Fruit fly (Drosophila melanogaster): ENCODE results near the gene Psf1.

Gene Psf1

DNA sequence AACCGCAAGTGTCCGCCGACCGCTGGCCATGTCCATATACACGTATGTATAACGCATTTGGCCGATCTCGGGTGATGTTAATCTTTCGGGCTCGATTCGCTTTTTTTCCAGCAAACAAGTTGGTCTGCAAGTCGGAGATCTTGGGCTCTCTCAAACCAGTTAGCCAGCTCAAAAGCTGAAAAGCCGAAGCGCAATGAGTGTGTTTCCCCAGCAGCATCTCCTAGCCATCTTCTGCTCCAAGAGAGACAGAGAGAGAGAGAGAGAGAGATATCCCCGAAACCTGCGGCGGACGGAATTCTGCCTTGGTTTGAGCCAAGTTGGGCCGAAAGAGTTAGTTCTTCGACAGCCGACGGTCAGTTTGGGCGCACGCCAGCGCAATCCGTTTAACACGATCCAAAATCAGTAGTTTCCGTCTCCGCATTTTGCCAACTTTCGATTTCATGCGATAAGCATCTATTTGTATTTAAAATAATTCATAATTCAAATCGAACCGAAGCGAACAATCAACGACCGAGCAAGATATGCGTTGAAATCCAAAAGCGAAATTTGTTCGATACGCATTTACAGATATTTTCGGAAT, 18.0 kb upstream of the Psf1 start (continued):
- no peak for TF ChIP-seq unpg (GFP tag; optimal IDR thresholded peaks at IDR 0.05)
- peak; percentile 85; the same call in 3 of the 4 replicates for TF ChIP-seq chinmo (GFP tag; IDR thresholded peaks at IDR 0.05; ENCODE audit: partially characterized antibody)
- no peak for TF ChIP-seq CG1832 (GFP tag; optimal IDR thresholded peaks at IDR 0.05)
- no peak for TF ChIP-seq repo (GFP tag; optimal IDR thresholded peaks at IDR 0.05)
- no peak for TF ChIP-seq chn (GFP tag; optimal IDR thresholded peaks at IDR 0.05)
- peak; percentile 52 for TF ChIP-seq Jarid2 (GFP tag; optimal IDR thresholded peaks at IDR 0.05)
- no peak for TF ChIP-seq CG12104 (GFP tag; optimal IDR thresholded peaks at IDR 0.05)
- no peak for TF ChIP-seq CG17568 (GFP tag; optimal IDR thresholded peaks at IDR 0.05)
- no peak for TF ChIP-seq pzg (GFP tag; optimal IDR thresholded peaks at IDR 0.05)
- TF ChIP-seq dan (GFP tag; IDR thresholded peaks at IDR 0.05): no peak
- no peak for TF ChIP-seq MTF-1 (GFP tag; optimal IDR thresholded peaks at IDR 0.05; ENCODE audit: borderline replicate concordance)
- peak; percentile 10; the same call in 1 of the 2 replicates for TF ChIP-seq ara (GFP tag; IDR thresholded peaks at IDR 0.05)
- no peak for TF ChIP-seq da (GFP tag; optimal IDR thresholded peaks at IDR 0.05)
- no peak for TF ChIP-seq fu2 (GFP tag; optimal IDR thresholded peaks at IDR 0.05)
- TF ChIP-seq MBD-R2 (GFP tag; IDR thresholded peaks at IDR 0.05): no peak
- TF ChIP-seq CG12769 (tag; optimal IDR thresholded peaks at IDR 0.05): peak; percentile 65
- no peak for TF ChIP-seq Hmx (GFP tag; optimal IDR thresholded peaks at IDR 0.05)
- peak; percentile 31 for TF ChIP-seq CG13894 (tag; optimal IDR thresholded peaks at IDR 0.05)
- no peak for TF ChIP-seq salm (tag; optimal IDR thresholded peaks at IDR 0.05)
- TF ChIP-seq Abd-B (GFP tag; optimal IDR thresholded peaks at IDR 0.05): no peak
- peak; percentile 57 to 67 for TF ChIP-seq Trl (optimal IDR thresholded peaks at IDR 0.05)
- TF ChIP-seq Trl (GFP tag; optimal IDR thresholded peaks at IDR 0.05): no peak
- TF ChIP-seq odd (GFP tag; optimal IDR thresholded peaks at IDR 0.05): no peak
- no peak for TF ChIP-seq CoRest (tag; optimal IDR thresholded peaks at IDR 0.05)
- no peak for TF ChIP-seq CG10431 (GFP tag; optimal IDR thresholded peaks at IDR 0.05)
- no peak for TF ChIP-seq Rx (GFP tag; IDR thresholded peaks at IDR 0.05)
- no peak for TF ChIP-seq CG12391 (tag; optimal IDR thresholded peaks at IDR 0.05)
- no peak; the same call in 1 of the 3 replicates for TF ChIP-seq ci (GFP tag; IDR thresholded peaks at IDR 0.05)
- TF ChIP-seq CG16815 (GFP tag; optimal IDR thresholded peaks at IDR 0.05): no peak
- TF ChIP-seq CG9437 (GFP tag; optimal IDR thresholded peaks at IDR 0.05): no peak

DNA sequence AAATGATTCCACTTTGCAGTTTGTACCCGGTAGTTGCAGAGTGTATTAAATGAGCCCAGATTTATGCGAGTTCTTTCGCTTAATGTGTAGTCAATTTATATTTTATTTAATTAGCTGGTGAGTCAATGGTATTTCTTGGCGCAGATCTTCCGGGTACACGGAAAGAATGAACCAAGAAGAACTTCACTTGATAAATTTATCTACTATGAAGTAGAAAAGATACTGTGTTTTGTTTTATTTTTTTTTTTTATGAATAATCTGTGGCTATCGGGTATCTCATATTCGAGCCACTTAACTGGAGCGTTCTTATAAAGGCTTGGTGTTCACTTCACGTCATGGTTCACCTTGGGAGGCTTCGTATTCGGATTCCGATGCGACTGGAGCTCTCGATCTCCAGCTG, 17.5 kb upstream of the Psf1 start:
- TF ChIP-seq sd (tag; optimal IDR thresholded peaks at IDR 0.05) (peak; percentile 9), croc (GFP tag; conservative IDR thresholded peaks at IDR 0.05) (no peak), CG3847 (GFP tag; IDR thresholded peaks at IDR 0.05) (no peak), sima (GFP tag; optimal IDR thresholded peaks at IDR 0.05) (no peak), Optix (GFP tag; IDR thresholded peaks at IDR 0.05) (no peak), cwo (GFP tag; optimal IDR thresholded peaks at IDR 0.05) (no peak), hb (GFP tag; IDR thresholded peaks at IDR 0.05; ENCODE audit: partially characterized antibody) (no peak), sens (GFP tag) (peak; percentile 50)

DNA sequence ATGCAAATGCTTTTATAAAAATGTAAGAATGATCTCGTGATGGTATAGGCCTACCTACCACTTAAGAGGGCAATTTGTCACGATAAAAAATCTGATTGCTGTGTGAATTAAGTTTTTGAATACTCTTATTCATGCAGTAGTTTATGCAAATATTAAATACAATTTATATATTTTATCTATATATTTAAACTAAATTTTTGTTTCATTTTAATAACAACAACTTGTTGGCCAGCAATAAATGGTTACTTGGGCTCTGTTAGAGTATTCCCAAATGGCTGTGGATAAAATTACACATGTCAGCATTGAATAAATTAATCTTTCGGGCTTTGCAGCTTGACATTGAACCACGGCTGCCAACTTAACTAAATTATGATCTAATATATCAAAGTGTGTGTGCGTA, 11.1 kb upstream of the Psf1 start:
- TF ChIP-seq wor (GFP tag; IDR thresholded peaks at IDR 0.05): no peak
- no peak for TF ChIP-seq CG3726 (GFP tag; IDR thresholded peaks at IDR 0.05)
- TF ChIP-seq ap (GFP tag; IDR thresholded peaks at IDR 0.05): no peak
- TF ChIP-seq jumu (GFP tag; optimal IDR thresholded peaks at IDR 0.05): no peak
- peak; percentile 62 for TF ChIP-seq CG2678 (tag; optimal IDR thresholded peaks at IDR 0.05)
- no peak for TF ChIP-seq sug (tag; optimal IDR thresholded peaks at IDR 0.05)
- no peak for TF ChIP-seq CG4360 (GFP tag; IDR thresholded peaks at IDR 0.05)
- TF ChIP-seq CG2712 (tag; optimal IDR thresholded peaks at IDR 0.05): no peak
- TF ChIP-seq danr (GFP tag; IDR thresholded peaks at IDR 0.05): no peak
- TF ChIP-seq Atf-2 (GFP tag; optimal IDR thresholded peaks at IDR 0.05): no peak
- TF ChIP-seq Sox100B (GFP tag; optimal IDR thresholded peaks at IDR 0.05): no peak
- peak; percentile 37 for TF ChIP-seq CG13296 (GFP tag; optimal IDR thresholded peaks at IDR 0.05)
- no peak for TF ChIP-seq CG17612 (GFP tag; IDR thresholded peaks at IDR 0.05)
- peak; percentile 8 for TF ChIP-seq CG10147 (GFP tag; optimal IDR thresholded peaks at IDR 0.05)
